Fruit fly (Drosophila melanogaster) whole organism, prepupa: ENCODE data around the gene LysD.

Experiments used
- Blimp-1 ChIP-seq: fragments of 200-800 bp; sonication (Bioruptor generic); optimal IDR thresholded peaks from 3 replicates; lab custom pipeline; 2017; ENCODE audit warnings: missing biosample characterization, missing genetic modification characterization, mild to moderate bottlenecking, moderate library complexity, missing genetic modification reagents
- CG10631 ChIP-seq: fragments of 200-800 bp; sonication (Bioruptor generic); optimal IDR thresholded peaks from 2 replicates; lab custom pipeline; 2016; ENCODE audit warnings: missing biosample characterization, missing genetic modification characterization
- CG10669 ChIP-seq: fragments of 200-800 bp; sonication (Bioruptor generic); optimal IDR thresholded peaks from 3 replicates; lab custom pipeline; 2018; ENCODE audit warnings: missing biosample characterization, mild to moderate bottlenecking, missing genetic modification characterization, moderate library complexity
- CG11762 ChIP-seq: fragments of 200-800 bp; sonication (Bioruptor generic); optimal IDR thresholded peaks from 3 replicates; lab custom pipeline; 2016; ENCODE audit warnings: missing biosample characterization, missing genetic modification characterization; ENCODE audit not compliant: insufficient read depth
- CG15336 ChIP-seq: fragments of 200-800 bp; sonication (Bioruptor generic); IDR thresholded peaks from 2 replicates; pipeline ENCODE4 v1.3.6; 2022; ENCODE audit warnings: missing biosample characterization, missing genetic modification characterization
- CG16779 ChIP-seq: fragments of 200-800 bp; sonication (Bioruptor generic); optimal IDR thresholded peaks from 3 replicates; lab custom pipeline; 2017; ENCODE audit warnings: missing biosample characterization, mild to moderate bottlenecking, missing genetic modification characterization
- CG3032 ChIP-seq: fragments of 200-800 bp; optimal IDR thresholded peaks from 2 replicates; lab custom pipeline; 2019; ENCODE audit warnings: missing biosample characterization, mild to moderate bottlenecking, missing genetic modification characterization, moderate library complexity
- CG32006 ChIP-seq: fragments of 200-800 bp; sonication (Bioruptor generic); optimal IDR thresholded peaks from 3 replicates; lab custom pipeline; 2017; ENCODE audit warnings: missing biosample characterization, mild to moderate bottlenecking, missing genetic modification characterization
- CG34406 ChIP-seq: fragments of 200-800 bp; sonication (Bioruptor generic); optimal IDR thresholded peaks from 3 replicates; lab custom pipeline; 2016; ENCODE audit warnings: missing biosample characterization, missing genetic modification characterization
- CG3919 ChIP-seq: fragments of 200-800 bp; sonication (Bioruptor generic); optimal IDR thresholded peaks from 3 replicates; lab custom pipeline; 2016; ENCODE audit warnings: missing biosample characterization, missing genetic modification characterization
- CG4318 ChIP-seq: fragments of 200-800 bp; sonication (Bioruptor generic); optimal IDR thresholded peaks from 3 replicates; lab custom pipeline; 2017; ENCODE audit warnings: missing biosample characterization, mild to moderate bottlenecking, missing genetic modification characterization
- CG6163 ChIP-seq: fragments of 200-800 bp; sonication (Bioruptor generic); IDR thresholded peaks from 3 replicates; pipeline ENCODE4 v1.3.6; 2022; ENCODE audit warnings: missing biosample characterization, missing genetic modification characterization
- CG6276 ChIP-seq: fragments of 200-800 bp; sonication (Bioruptor generic); optimal IDR thresholded peaks from 2 replicates; lab custom pipeline; 2017; ENCODE audit warnings: missing biosample characterization, mild to moderate bottlenecking, missing genetic modification characterization
- CG6808 ChIP-seq: fragments of 200-800 bp; sonication (Bioruptor generic); optimal IDR thresholded peaks from 3 replicates; lab custom pipeline; 2017; ENCODE audit warnings: missing biosample characterization, missing genetic modification characterization, mild to moderate bottlenecking, moderate library complexity, missing genetic modification reagents
- CG6854 ChIP-seq: fragments of 200-800 bp; sonication (Bioruptor generic); optimal IDR thresholded peaks from 2 replicates; lab custom pipeline; 2017; ENCODE audit warnings: missing biosample characterization, mild to moderate bottlenecking, missing genetic modification characterization
- CG7368 ChIP-seq: fragments of 200-800 bp; sonication (Bioruptor generic); optimal IDR thresholded peaks from 3 replicates; lab custom pipeline; 2016; ENCODE audit warnings: missing biosample characterization, missing genetic modification characterization
- CG8119 ChIP-seq: fragments of 200-800 bp; sonication (Bioruptor generic); IDR thresholded peaks from 3 replicates; pipeline ENCODE4 v1.3.6; 2022; ENCODE audit warnings: missing biosample characterization, missing genetic modification characterization
- CG8319 ChIP-seq: fragments of 200-800 bp; sonication (Bioruptor generic); optimal IDR thresholded peaks from 3 replicates; lab custom pipeline; 2016; ENCODE audit warnings: missing biosample characterization, missing genetic modification characterization
- CG8632 ChIP-seq: fragments of 200-800 bp; sonication (Bioruptor generic); optimal IDR thresholded peaks from 3 replicates; lab custom pipeline; 2016; ENCODE audit warnings: missing biosample characterization, missing genetic modification characterization
- CG9139 ChIP-seq: fragments of 200-800 bp; sonication (Bioruptor generic); optimal IDR thresholded peaks from 3 replicates; lab custom pipeline; 2017; ENCODE audit warnings: missing biosample characterization, mild to moderate bottlenecking, missing genetic modification characterization
- Eip93F ChIP-seq: fragments of 200-800 bp; sonication (Bioruptor generic); optimal IDR thresholded peaks from 2 replicates; lab custom pipeline; 2016; ENCODE audit warnings: missing biosample characterization, mild to moderate bottlenecking, missing genetic modification characterization
- Gug ChIP-seq: fragments of 200-800 bp; sonication (Bioruptor generic); IDR thresholded peaks from 2 replicates; pipeline ENCODE4 v1.3.6; 2022; ENCODE audit warnings: missing biosample characterization, missing genetic modification characterization
- Hr38 ChIP-seq: sonication (Bioruptor generic); optimal IDR thresholded peaks from 2 replicates; lab custom pipeline; 2016; ENCODE audit warnings: missing biosample characterization, missing genetic modification characterization
- Hr4 ChIP-seq: fragments of 200-800 bp; sonication (Bioruptor generic); optimal IDR thresholded peaks from 3 replicates; lab custom pipeline; 2016; ENCODE audit warnings: missing biosample characterization, missing genetic modification characterization
- Met ChIP-seq: fragments of 200-800 bp; sonication (Bioruptor generic); optimal IDR thresholded peaks from 3 replicates; lab custom pipeline; 2016; ENCODE audit warnings: missing biosample characterization, missing genetic modification characterization
- OdsH ChIP-seq: fragments of 200-800 bp; sonication (Bioruptor generic); optimal IDR thresholded peaks from 3 replicates; lab custom pipeline; 2016; ENCODE audit warnings: missing biosample characterization, missing genetic modification characterization
- Sox14 ChIP-seq: fragments of 200-800 bp; sonication (Bioruptor generic); optimal IDR thresholded peaks from 3 replicates; lab custom pipeline; 2016; ENCODE audit warnings: missing biosample characterization, missing genetic modification characterization
- Sox15 ChIP-seq: fragments of 200-800 bp; sonication (Bioruptor generic); optimal IDR thresholded peaks from 3 replicates; lab custom pipeline; 2016; ENCODE audit warnings: missing biosample characterization, missing genetic modification characterization
- achi ChIP-seq: fragments of 200-800 bp; sonication (Bioruptor generic); optimal IDR thresholded peaks from 3 replicates; lab custom pipeline; 2016; ENCODE audit warnings: missing biosample characterization, missing genetic modification characterization
- acj6 ChIP-seq: fragments of 200-800 bp; sonication (Bioruptor generic); optimal IDR thresholded peaks from 3 replicates; lab custom pipeline; 2016; ENCODE audit warnings: missing biosample characterization, missing genetic modification characterization
- cyc ChIP-seq: fragments of 200-800 bp; sonication (Bioruptor generic); optimal IDR thresholded peaks from 3 replicates; lab custom pipeline; 2016; ENCODE audit warnings: missing biosample characterization, missing genetic modification characterization
- dsx ChIP-seq: fragments of 200-800 bp; optimal IDR thresholded peaks from 3 replicates; lab custom pipeline; 2019; ENCODE audit warnings: missing biosample characterization, mild to moderate bottlenecking, missing genetic modification characterization, moderate library complexity; ENCODE audit not compliant: poor library complexity, severe bottlenecking
- eg ChIP-seq: fragments of 200-800 bp; sonication (Bioruptor generic); IDR thresholded peaks from 3 replicates; pipeline ENCODE4 v1.3.6; 2022; ENCODE audit warnings: missing biosample characterization, missing genetic modification characterization
- esn ChIP-seq: fragments of 200-800 bp; sonication (Bioruptor generic); optimal IDR thresholded peaks from 2 replicates; lab custom pipeline; 2016; ENCODE audit warnings: missing biosample characterization, mild to moderate bottlenecking, missing genetic modification characterization, moderate library complexity
- fd59A ChIP-seq: fragments of 200-800 bp; sonication (Bioruptor generic); optimal IDR thresholded peaks from 2 replicates; lab custom pipeline; 2017; ENCODE audit warnings: missing biosample characterization, mild to moderate bottlenecking, missing genetic modification characterization, missing genetic modification reagents
- svp ChIP-seq: fragments of 200-800 bp; sonication (Bioruptor generic); peaks from one replicate; lab custom pipeline; 2016; ENCODE audit warnings: missing biosample characterization, missing genetic modification characterization
- vri ChIP-seq: fragments of 200-800 bp; sonication (Bioruptor generic); optimal IDR thresholded peaks from 3 replicates; lab custom pipeline; 2016; ENCODE audit warnings: missing biosample characterization, mild to moderate bottlenecking, missing genetic modification characterization

LysD gene

dm6 chr3L:1238219-1238618, 27.2 kb upstream of the LysD start, which contains the start of gene CG9192:
Gene CG9192 (minus strand): TSS chr3L:1238319.
- no peak for TF ChIP-seq CG8319 (GFP tag; lab: Kevin White, UChicago)

dm6 chr3L:1235426-1235825, 24.4 kb upstream of the LysD start, which contains the start of gene galene:
Gene galene (plus strand): TSS chr3L:1235726.
- TF ChIP-seq Met (GFP tag; lab: Kevin White, UChicago) (no peak), CG34406 (GFP tag; lab: Kevin White, UChicago) (no peak), CG11762 (GFP tag; lab: Kevin White, UChicago) (no peak), CG6854 (no peak), CG16779 (no peak), CG8319 (GFP tag; lab: Kevin White, UChicago) (no peak), CG3919 (GFP tag; lab: Kevin White, UChicago) (no peak), CG6276 (GFP tag; lab: Kevin White, UChicago) (no peak), Hr4 (GFP tag; lab: Kevin White, UChicago) (no peak), CG10669 (GFP tag; lab: Kevin White, UChicago) (no peak), Hr38 (GFP tag; lab: Kevin White, UChicago) (no peak), vri (no peak), OdsH (GFP tag; lab: Kevin White, UChicago) (no peak), CG32006 (GFP tag; lab: Kevin White, UChicago) (no peak)

dm6 chr3L:1233830-1234229, 22.8 kb upstream of the LysD start, which contains the start of gene CG33966:
Gene CG33966 (plus strand): TSS chr3L:1234130.
- TF ChIP-seq CG6276 (GFP tag; lab: Kevin White, UChicago) (no peak), cyc (no peak), CG6808 (GFP tag; lab: Kevin White, UChicago) (no peak), Gug (GFP tag; lab: Robert Waterston, UW) (no peak), CG8632 (no peak), fd59A (GFP tag; lab: Kevin White, UChicago) (no peak), CG8119 (GFP tag; lab: Robert Waterston, UW) (no peak)
- TF ChIP-seq, all 60 proteins: peak for 0

- TF ChIP-seq CG15336 (GFP tag; lab: Robert Waterston, UW) (no peak), CG10669 (GFP tag; lab: Kevin White, UChicago) (no peak), CG8119 (GFP tag; lab: Robert Waterston, UW) (no peak), eg (GFP tag; lab: Robert Waterston, UW) (no peak), CG4318 (GFP tag; lab: Kevin White, UChicago) (no peak), CG3032 (no peak), Hr4 (GFP tag; lab: Kevin White, UChicago) (no peak), CG8319 (GFP tag; lab: Kevin White, UChicago) (no peak), Sox15 (GFP tag; lab: Kevin White, UChicago) (no peak), CG3919 (GFP tag; lab: Kevin White, UChicago) (no peak)
Observed at dm6 chr3L:1232582-1232981, 21.6 kb upstream of the LysD start, which contains the start of gene CG33965. Gene CG33965 (plus strand): TSS chr3L:1232882.

dm6 chr3L:1227303-1227797, 16.4 kb upstream of the LysD start, which contains the start of gene LysS:
Gene LysS (plus strand): TSS chr3L:1227747.
- TF ChIP-seq svp (GFP tag; lab: Kevin White, UChicago) (no peak), Eip93F (GFP tag; lab: Kevin White, UChicago) (no peak), achi (GFP tag; lab: Kevin White, UChicago) (no peak), dsx (GFP tag; lab: Kevin White, UChicago) (no peak), Blimp-1 (GFP tag; lab: Kevin White, UChicago) (no peak), CG4318 (GFP tag; lab: Kevin White, UChicago) (no peak), CG6163 (GFP tag; lab: Robert Waterston, UW) (no peak), cyc (no peak), OdsH (GFP tag; lab: Kevin White, UChicago) (no peak), esn (no peak), CG7368 (GFP tag; lab: Kevin White, UChicago) (no peak), acj6 (GFP tag; lab: Kevin White, UChicago) (no peak), Sox14 (no peak), Met (GFP tag; lab: Kevin White, UChicago) (no peak), CG10669 (GFP tag; lab: Kevin White, UChicago) (no peak), CG9139 (GFP tag; lab: Kevin White, UChicago) (no peak), Hr38 (GFP tag; lab: Kevin White, UChicago) (no peak), CG8319 (GFP tag; lab: Kevin White, UChicago) (no peak), CG10631 (GFP tag; lab: Kevin White, UChicago) (no peak)
